Worm (Caenorhabditis elegans) whole organism, L4 larva: Measurements from ENCODE around the gene ZK1320.9.

Source experiments
- D1046.2 ChIP-seq: fragments of 200-800 bp; sonication (Bioruptor generic); IDR thresholded peaks from 2 replicates; pipeline ENCODE4 v1.3.6; 2022; ENCODE audit warnings: missing genetic modification characterization, missing compliant biosample characterization
- F26F4.8 ChIP-seq: fragments of 200-800 bp; sonication (Bioruptor generic); conservative IDR thresholded peaks from 2 replicates; pipeline ENCODE4 v1.3.6; 2022; ENCODE audit warnings: missing genetic modification characterization, missing compliant biosample characterization
- R02D3.7 ChIP-seq: fragments of 150-350 bp; sonication (generic microtip); optimal IDR thresholded peaks from 3 replicates; lab custom pipeline; 2014; ENCODE audit warnings: missing biosample characterization, missing genetic modification characterization
- T26A8.4 ChIP-seq: fragments of 200-800 bp; sonication (Bioruptor generic); IDR thresholded peaks from 2 replicates; pipeline ENCODE4 v1.3.6; 2022; ENCODE audit warnings: missing genetic modification characterization, missing compliant biosample characterization
- Y48G9A.11 ChIP-seq: fragments of 200-800 bp; sonication (Bioruptor generic); IDR thresholded peaks from 2 replicates; pipeline ENCODE4 v1.3.6; 2022; ENCODE audit warnings: missing genetic modification reagents, missing genetic modification characterization, missing compliant biosample characterization
- Y5F2A.4 ChIP-seq: fragments of 200-800 bp; sonication (Bioruptor generic); optimal IDR thresholded peaks from 2 replicates; lab custom pipeline; 2018; ENCODE audit warnings: mild to moderate bottlenecking, missing genetic modification characterization, missing compliant biosample characterization
- Y75B8A.6 ChIP-seq: fragments of 200-800 bp; sonication (Bioruptor generic); IDR thresholded peaks from 2 replicates; pipeline ENCODE4 v1.3.6; 2022; ENCODE audit warnings: missing genetic modification reagents, missing genetic modification characterization, missing compliant biosample characterization
- ZK337.2 ChIP-seq: fragments of 200-800 bp; sonication (Bioruptor generic); IDR thresholded peaks from 2 replicates; pipeline ENCODE4 v1.3.6; 2022; ENCODE audit warnings: missing genetic modification reagents, missing genetic modification characterization, missing compliant biosample characterization
- aha-1 ChIP-seq: fragments of 150-350 bp; peaks from one replicate; lab custom pipeline; 2014; ENCODE audit warnings: missing biosample characterization, missing genetic modification characterization
- aly-2 ChIP-seq: sonication (generic microtip); optimal IDR thresholded peaks from 2 replicates; lab custom pipeline; 2018; ENCODE audit warnings: missing biosample characterization, missing genetic modification characterization
- ama-1 ChIP-seq: fragments of 150-350 bp; optimal IDR thresholded peaks from 2 replicates; lab custom pipeline; 2014; ENCODE audit warnings: inconsistent platforms, mixed read lengths
- arid-1 ChIP-seq: fragments of 200-800 bp; sonication (Bioruptor generic); conservative IDR thresholded peaks from 2 replicates; pipeline ENCODE4 v1.3.6; 2022; ENCODE audit warnings: missing genetic modification reagents, missing genetic modification characterization, missing compliant biosample characterization
- ceh-20 ChIP-seq: fragments of 200-800 bp; sonication (Bioruptor generic); IDR thresholded peaks from 2 replicates; pipeline ENCODE4 v1.3.6; 2022; ENCODE audit warnings: missing genetic modification reagents, missing genetic modification characterization, missing compliant biosample characterization
- ceh-44 ChIP-seq: fragments of 200-800 bp; sonication (Bioruptor generic); IDR thresholded peaks from 2 replicates; pipeline ENCODE4 v1.3.6; 2022; ENCODE audit warnings: missing genetic modification reagents, missing genetic modification characterization, missing compliant biosample characterization
- ctbp-1 ChIP-seq: fragments of 200-800 bp; sonication (Bioruptor generic); IDR thresholded peaks from 2 replicates; pipeline ENCODE4 v1.3.6; 2022; ENCODE audit warnings: missing genetic modification reagents, missing genetic modification characterization, missing compliant biosample characterization
- daf-12 ChIP-seq: fragments of 150-350 bp; optimal IDR thresholded peaks from 2 replicates; lab custom pipeline; 2014; ENCODE audit warnings: missing biosample characterization, missing genetic modification reagents, missing genetic modification characterization
- daf-16 ChIP-seq, 3 experiments: sonication (generic microtip); optimal IDR thresholded peaks; 2 replicates each; lab custom pipeline; 2016 to 2017; ENCODE audit warnings: missing genetic modification characterization in 3 of 3, missing genetic modification reagents in 3 of 3, mild to moderate bottlenecking in 2 of 3, missing compliant biosample characterization in 2 of 3, missing biosample characterization in 1 of 3, moderate library complexity in 1 of 3
- daf-8 ChIP-seq: fragments of 200-800 bp; sonication (Bioruptor generic); IDR thresholded peaks from 2 replicates; pipeline ENCODE4 v1.3.6; 2022; ENCODE audit warnings: missing genetic modification characterization, missing compliant biosample characterization
- dmd-6 ChIP-seq: fragments of 200-800 bp; sonication (Bioruptor generic); IDR thresholded peaks from 2 replicates; pipeline ENCODE4 v1.3.6; 2022; ENCODE audit warnings: missing genetic modification reagents, missing genetic modification characterization, missing compliant biosample characterization
- dpl-1 ChIP-seq: fragments of 150-350 bp; optimal IDR thresholded peaks from 2 replicates; lab custom pipeline; 2014; ENCODE audit warnings: missing biosample characterization, missing genetic modification reagents, missing genetic modification characterization
- fos-1 ChIP-seq: fragments of 150-350 bp; optimal IDR thresholded peaks from 2 replicates; lab custom pipeline; 2014; ENCODE audit warnings: missing biosample characterization, missing genetic modification characterization
- gei-8 ChIP-seq: fragments of 200-800 bp; sonication (Bioruptor generic); optimal IDR thresholded peaks from 2 replicates; lab custom pipeline; 2018; ENCODE audit warnings: mild to moderate bottlenecking, missing genetic modification characterization, missing compliant biosample characterization
- hlh-11 ChIP-seq: fragments of 200-800 bp; sonication (Bioruptor generic); optimal IDR thresholded peaks from 2 replicates; lab custom pipeline; 2018; ENCODE audit warnings: mild to moderate bottlenecking, missing genetic modification characterization, missing compliant biosample characterization
- hlh-30 ChIP-seq: sonication (generic microtip); optimal IDR thresholded peaks from 2 replicates; lab custom pipeline; 2017; ENCODE audit warnings: antibody characterized with exemption, mild to moderate bottlenecking, missing genetic modification characterization, missing compliant biosample characterization; ENCODE audit not compliant: insufficient read depth
- hmg-1.1 ChIP-seq: fragments of 200-800 bp; sonication (Bioruptor generic); IDR thresholded peaks from 2 replicates; pipeline ENCODE4 v1.3.6; 2022; ENCODE audit warnings: missing genetic modification reagents, missing genetic modification characterization, missing compliant biosample characterization
- jun-1 ChIP-seq: fragments of 150-350 bp; optimal IDR thresholded peaks from 2 replicates; lab custom pipeline; 2014; ENCODE audit warnings: missing biosample characterization, missing genetic modification reagents, missing genetic modification characterization
- lim-7 ChIP-seq: fragments of 200-800 bp; sonication (Bioruptor generic); IDR thresholded peaks from 2 replicates; pipeline ENCODE4 v1.3.6; 2022; ENCODE audit warnings: missing genetic modification characterization, missing compliant biosample characterization
- lin-15B ChIP-seq: fragments of 150-350 bp; sonication (generic microtip); optimal IDR thresholded peaks from 3 replicates; lab custom pipeline; 2014; ENCODE audit warnings: missing biosample characterization, missing genetic modification characterization
- lin-29 ChIP-seq: fragments of 200-800 bp; sonication (Bioruptor generic); IDR thresholded peaks from 2 replicates; pipeline ENCODE4 v1.3.6; 2022; ENCODE audit warnings: missing genetic modification reagents, missing genetic modification characterization, missing compliant biosample characterization
- lin-38 ChIP-seq: fragments of 200-800 bp; sonication (Bioruptor generic); IDR thresholded peaks from 2 replicates; pipeline ENCODE4 v1.3.6; 2022; ENCODE audit warnings: missing genetic modification reagents, missing genetic modification characterization, missing compliant biosample characterization
- lsy-2 ChIP-seq, 2 experiments: fragments of 150-350 bp in 1 of 2; sonication (generic microtip) in 1 of 2; optimal IDR thresholded peaks; 2 replicates each; lab custom pipeline; 2014 to 2017; ENCODE audit warnings: missing biosample characterization in 2 of 2, missing genetic modification characterization in 2 of 2
- madf-5 ChIP-seq, 2 experiments: fragments of 200-800 bp; sonication (Bioruptor generic); IDR thresholded peaks; 2 replicates each; pipeline ENCODE4 v1.3.6; 2022; ENCODE audit warnings: missing compliant biosample characterization in 2 of 2, missing genetic modification characterization in 2 of 2
- mep-1 ChIP-seq: fragments of 150-350 bp; sonication (generic microtip); optimal IDR thresholded peaks from 3 replicates; lab custom pipeline; 2014; ENCODE audit warnings: missing biosample characterization, missing genetic modification characterization
- mes-2 ChIP-seq: sonication (generic microtip); optimal IDR thresholded peaks from 2 replicates; lab custom pipeline; 2016; ENCODE audit warnings: missing genotype, mild to moderate bottlenecking, missing genetic modification characterization, missing compliant biosample characterization; ENCODE audit not compliant: poor library complexity, severe bottlenecking
- mxl-3 ChIP-seq: fragments of 200-800 bp; sonication (Bioruptor generic); optimal IDR thresholded peaks from 2 replicates; lab custom pipeline; 2018; ENCODE audit warnings: mild to moderate bottlenecking, missing genetic modification characterization, missing compliant biosample characterization
- nhr-10 ChIP-seq: fragments of 150-350 bp; optimal IDR thresholded peaks from 2 replicates; lab custom pipeline; 2014; ENCODE audit warnings: missing biosample characterization, missing genetic modification characterization
- nhr-102 ChIP-seq: sonication (generic microtip); optimal IDR thresholded peaks from 2 replicates; lab custom pipeline; 2016; ENCODE audit warnings: mild to moderate bottlenecking, missing genetic modification characterization, moderate library complexity, missing compliant biosample characterization
- pha-4 ChIP-seq, 2 experiments: fragments of 150-350 bp in 1 of 2; fragments of 200-800 bp in 1 of 2; sonication (Bioruptor generic) in 1 of 2; IDR thresholded peaks in 1 of 2; optimal IDR thresholded peaks in 1 of 2; 2 replicates each; pipeline versions ENCODE4 v1.3.6 to Lab custom; 2014 to 2022; ENCODE audit warnings: missing genetic modification characterization in 2 of 2, missing genetic modification reagents in 2 of 2, missing biosample characterization in 1 of 2, missing compliant biosample characterization in 1 of 2
- rbr-2 ChIP-seq: sonication (generic microtip); optimal IDR thresholded peaks from 2 replicates; lab custom pipeline; 2016; ENCODE audit warnings: missing genotype, missing genetic modification characterization, missing compliant biosample characterization
- skn-1 ChIP-seq: fragments of 150-350 bp; optimal IDR thresholded peaks from 2 replicates; lab custom pipeline; 2014; ENCODE audit warnings: missing biosample characterization, missing genetic modification characterization
- spr-1 ChIP-seq: sonication (generic microtip); optimal IDR thresholded peaks from 2 replicates; lab custom pipeline; 2016; ENCODE audit warnings: mild to moderate bottlenecking, missing genetic modification characterization, missing compliant biosample characterization
- spr-3 ChIP-seq: fragments of 200-800 bp; sonication (Bioruptor generic); optimal IDR thresholded peaks from 2 replicates; lab custom pipeline; 2018; ENCODE audit warnings: mild to moderate bottlenecking, missing genetic modification characterization, missing compliant biosample characterization
- tag-97 ChIP-seq: fragments of 200-800 bp; sonication (Bioruptor generic); IDR thresholded peaks from 2 replicates; pipeline ENCODE4 v1.3.6; 2022; ENCODE audit warnings: missing genetic modification characterization, missing compliant biosample characterization
- tra-1 ChIP-seq: fragments of 200-800 bp; sonication (Bioruptor generic); IDR thresholded peaks from 2 replicates; pipeline ENCODE4 v1.3.6; 2022; ENCODE audit warnings: missing genetic modification reagents, missing genetic modification characterization, missing compliant biosample characterization
- unc-130 ChIP-seq: sonication (generic microtip); optimal IDR thresholded peaks from 2 replicates; lab custom pipeline; 2016; ENCODE audit warnings: missing genetic modification reagents, missing genetic modification characterization, missing compliant biosample characterization
- unc-39 ChIP-seq: sonication (generic microtip); optimal IDR thresholded peaks from 2 replicates; lab custom pipeline; 2017; ENCODE audit warnings: missing biosample characterization, missing genetic modification characterization
- vab-7 ChIP-seq: fragments of 200-800 bp; sonication (Bioruptor generic); IDR thresholded peaks from 2 replicates; pipeline ENCODE4 v1.3.6; 2022; ENCODE audit warnings: missing genetic modification reagents, missing genetic modification characterization, missing compliant biosample characterization
- zag-1 ChIP-seq: fragments of 150-350 bp; optimal IDR thresholded peaks from 2 replicates; lab custom pipeline; 2014; ENCODE audit warnings: missing biosample characterization, missing genetic modification characterization
- zfp-3 ChIP-seq: fragments of 200-800 bp; sonication (Bioruptor generic); conservative IDR thresholded peaks from 2 replicates; pipeline ENCODE4 v1.3.6; 2022; ENCODE audit warnings: missing genetic modification reagents, missing genetic modification characterization, missing compliant biosample characterization
- ztf-11 ChIP-seq: fragments of 150-350 bp; optimal IDR thresholded peaks from 2 replicates; lab custom pipeline; 2014; ENCODE audit warnings: missing biosample characterization, missing genetic modification characterization

ZK1320.9 gene

ce11 chrII:9713083-9713482 lies 26.6 kb upstream of the ZK1320.9 start:
- TF ChIP-seq tag-97, result no peak
- TF ChIP-seq aha-1, result no peak
- no peak for TF ChIP-seq ama-1 (lab: Kevin White, UChicago)
- TF ChIP-seq daf-8 (GFP tag; lab: Robert Waterston, UW), result no peak
- no peak for TF ChIP-seq jun-1 (tag; lab: Kevin White, UChicago)
- peak in 1 of 2 experiments; percentile 42 for TF ChIP-seq lsy-2 (tag; optimal IDR thresholded peaks at IDR 0.05; lab: Kevin White, UChicago)
- TF ChIP-seq dmd-6 (GFP tag; lab: Robert Waterston, UW), result peak; percentile 27; the same call in 1 of the 2 replicates
- TF ChIP-seq ceh-44 (GFP tag; lab: Robert Waterston, UW), result 0 out of 2 replicates have a peak, but pooled peaks have one; percentile 13
- no peak for TF ChIP-seq Y75B8A.6 (GFP tag; lab: Robert Waterston, UW)
- no peak for TF ChIP-seq mxl-3 (GFP tag; lab: Kevin White, UChicago)
- no peak for TF ChIP-seq T26A8.4 (GFP tag; lab: Robert Waterston, UW)
- peak in 1 of 2 experiments; percentile 29 for TF ChIP-seq daf-16 (GFP tag; optimal IDR thresholded peaks at IDR 0.05; lab: Kevin White, UChicago)
- no peak for TF ChIP-seq daf-16 (tag; optimal IDR thresholded peaks at IDR 0.05; lab: Kevin White, UChicago)
- TF ChIP-seq Y48G9A.11 (GFP tag; lab: Robert Waterston, UW), result peak; percentile 39; the same call in 1 of the 2 replicates
- TF ChIP-seq mep-1 (tag; lab: Kevin White, UChicago), result peak; percentile 32
- TF ChIP-seq F26F4.8 (GFP tag; lab: Robert Waterston, UW), result no peak
- no peak for TF ChIP-seq D1046.2
- TF ChIP-seq aly-2, result no peak
- TF ChIP-seq hmg-1.1 (GFP tag; lab: Robert Waterston, UW), result no peak
- TF ChIP-seq nhr-10 (tag; lab: Kevin White, UChicago), result no peak
- no peak for TF ChIP-seq zfp-3
- TF ChIP-seq mes-2 (tag; lab: Kevin White, UChicago), result peak; percentile 59
- peak; percentile 0 for TF ChIP-seq unc-130 (GFP tag; lab: Kevin White, UChicago)
- no peak for TF ChIP-seq nhr-102 (tag; lab: Kevin White, UChicago)
- peak; percentile 59 for TF ChIP-seq lin-38
- TF ChIP-seq spr-1 (tag; lab: Kevin White, UChicago), result no peak
- no peak for TF ChIP-seq spr-3
- TF ChIP-seq tra-1 (GFP tag; lab: Robert Waterston, UW), result no peak
- TF ChIP-seq fos-1 (tag; lab: Kevin White, UChicago), result no peak
- no peak for TF ChIP-seq zag-1 (tag; lab: Kevin White, UChicago)
- no peak for TF ChIP-seq skn-1
- no peak for TF ChIP-seq daf-12 (tag; lab: Kevin White, UChicago)
- no peak for TF ChIP-seq madf-5 (GFP tag; IDR thresholded peaks at IDR 0.05; lab: Robert Waterston, UW)
- no peak for TF ChIP-seq Y5F2A.4 (GFP tag; lab: Kevin White, UChicago)
- TF ChIP-seq lin-29, result no peak
- TF ChIP-seq R02D3.7 (tag; lab: Kevin White, UChicago), result no peak
- no peak for TF ChIP-seq arid-1 (GFP tag; lab: Robert Waterston, UW)
- TF ChIP-seq lin-15B, result no peak
- no peak for TF ChIP-seq ztf-11
- TF ChIP-seq ZK337.2 (GFP tag; lab: Robert Waterston, UW), result no peak
- TF ChIP-seq gei-8 (GFP tag; lab: Kevin White, UChicago), result no peak
- peak; percentile 36 for TF ChIP-seq hlh-30 (tag; lab: Kevin White, UChicago)
- TF ChIP-seq hlh-11, result no peak
- no peak for TF ChIP-seq unc-39 (tag; lab: Kevin White, UChicago)
- peak; percentile 67 for TF ChIP-seq lim-7 (GFP tag; lab: Robert Waterston, UW)
- peak; percentile 75 for TF ChIP-seq vab-7 (GFP tag; lab: Robert Waterston, UW)
- TF ChIP-seq pha-4 (GFP tag; IDR thresholded peaks at IDR 0.05; lab: Robert Waterston, UW), result peak; percentile 58; the same call in 1 of the 2 replicates
- no peak for TF ChIP-seq pha-4 (tag; optimal IDR thresholded peaks at IDR 0.05; lab: Kevin White, UChicago)
- TF ChIP-seq dpl-1 (GFP tag; lab: Kevin White, UChicago), result peak; percentile 10
- TF ChIP-seq ceh-20 (GFP tag; lab: Robert Waterston, UW), result no peak
- TF ChIP-seq rbr-2, result no peak
- TF ChIP-seq ctbp-1, result no peak
